Worm (Caenorhabditis elegans): ENCODE data around the gene Y70C5A.4.

ce11 chrV:16620874-16621273 lies 3.3 kb downstream of the Y70C5A.4 start, which contains the start of gene Y70C5A.3:
- TF ChIP-seq ceh-34 (tag; optimal IDR thresholded peaks at IDR 0.05) (no peak), ahr-1 (tag; optimal IDR thresholded peaks at IDR 0.05) (no peak), nhr-11 (tag; optimal IDR thresholded peaks at IDR 0.05) (no peak), dmd-4 (tag; optimal IDR thresholded peaks at IDR 0.05; ENCODE audit: borderline replicate concordance) (no peak), zip-5 (tag; optimal IDR thresholded peaks at IDR 0.05) (no peak), fkh-10 (GFP tag; optimal IDR thresholded peaks at IDR 0.05) (no peak), C08G9.2 (tag; optimal IDR thresholded peaks at IDR 0.05) (no peak), ama-1 (optimal IDR thresholded peaks at IDR 0.05) (no peak)
